Fruit fly (Drosophila melanogaster) whole organism, prepupa: ENCODE data around the gene yellow-e2.

Experiments
- CG16779 ChIP-seq: fragments of 200-800 bp; sonication (Bioruptor generic); optimal IDR thresholded peaks from 3 replicates; lab custom pipeline; 2017; ENCODE audit warnings: missing biosample characterization, mild to moderate bottlenecking, missing genetic modification characterization
- CG4318 ChIP-seq: fragments of 200-800 bp; sonication (Bioruptor generic); optimal IDR thresholded peaks from 3 replicates; lab custom pipeline; 2017; ENCODE audit warnings: missing biosample characterization, mild to moderate bottlenecking, missing genetic modification characterization
- CG8119 ChIP-seq: fragments of 200-800 bp; sonication (Bioruptor generic); IDR thresholded peaks from 3 replicates; pipeline ENCODE4 v1.3.6; 2022; ENCODE audit warnings: missing biosample characterization, missing genetic modification characterization
- dac ChIP-seq: fragments of 200-800 bp; sonication (Bioruptor generic); optimal IDR thresholded peaks from 2 replicates; lab custom pipeline; 2017; ENCODE audit warnings: missing biosample characterization, mild to moderate bottlenecking, missing genetic modification characterization
- vri ChIP-seq: fragments of 200-800 bp; sonication (Bioruptor generic); optimal IDR thresholded peaks from 3 replicates; lab custom pipeline; 2016; ENCODE audit warnings: missing biosample characterization, mild to moderate bottlenecking, missing genetic modification characterization

DNA sequence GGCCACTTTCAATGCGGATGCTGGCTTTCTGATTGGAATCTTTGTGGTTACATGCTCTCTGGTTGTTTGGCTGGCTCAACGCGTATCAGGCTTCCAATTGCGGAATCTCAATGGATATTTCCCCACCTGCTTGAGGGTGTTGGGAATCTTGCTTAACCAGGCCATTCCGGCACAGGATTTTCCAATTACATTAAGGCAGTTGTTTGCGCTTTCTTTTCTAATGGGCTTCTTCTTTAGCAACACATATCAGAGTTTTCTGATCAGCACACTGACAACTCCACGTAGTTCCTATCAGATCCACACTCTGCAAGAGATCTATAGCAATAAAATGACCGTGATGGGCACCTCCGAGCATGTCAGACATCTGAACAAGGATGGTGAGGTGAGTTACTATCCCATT, 15.4 kb upstream of the yellow-e2 start:
- TF ChIP-seq CG8119 (GFP tag; lab: Robert Waterston, UW) (no peak), vri (GFP tag; lab: Kevin White, UChicago) (no peak), CG16779 (tag; lab: Kevin White, UChicago) (no peak), dac (no peak), CG4318 (no peak)
